Worm (Caenorhabditis elegans) whole organism, young adult: ENCODE data around the gene K03H1.12.

Experiments
- madf-6 ChIP-seq: fragments of 200-800 bp; sonication (Bioruptor generic); IDR thresholded peaks from 2 replicates; pipeline ENCODE4 v1.3.6; 2022; ENCODE audit warnings: missing genetic modification reagents, missing genetic modification characterization, missing compliant biosample characterization
- mes-4 ChIP-seq: sonication (generic microtip); optimal IDR thresholded peaks from 2 replicates; lab custom pipeline; 2016; ENCODE audit warnings: missing genotype, missing genetic modification characterization, missing compliant biosample characterization
- nhr-120 ChIP-seq: fragments of 200-800 bp; sonication (Bioruptor generic); IDR thresholded peaks from 2 replicates; pipeline ENCODE4 v1.3.6; 2022; ENCODE audit warnings: missing genetic modification characterization, missing compliant biosample characterization
- pha-4 ChIP-seq: fragments of 150-350 bp; sonication (generic microtip); optimal IDR thresholded peaks from 2 replicates; lab custom pipeline; 2014; ENCODE audit warnings: missing biosample characterization, missing genetic modification reagents, missing genetic modification characterization
- snpc-4 ChIP-seq, 5 experiments: fragments of 150-350 bp in 1 of 5; sonication (generic microtip) in 4 of 5; optimal IDR thresholded peaks; 2 replicates each; lab custom pipeline; 2014 to 2018; ENCODE audit warnings: missing genetic modification characterization in 5 of 5, missing biosample characterization in 3 of 5, antibody characterized with exemption in 2 of 5, mild to moderate bottlenecking in 2 of 5, missing compliant biosample characterization in 2 of 5, missing genotype in 2 of 5, moderate library complexity in 2 of 5, missing genetic modification reagents in 1 of 5
- unc-130 ChIP-seq: sonication (generic microtip); optimal IDR thresholded peaks from 2 replicates; lab custom pipeline; 2016; ENCODE audit warnings: missing genetic modification reagents, missing genetic modification characterization, missing compliant biosample characterization
- ztf-6 ChIP-seq: fragments of 200-800 bp; sonication (Bioruptor generic); IDR thresholded peaks from 2 replicates; pipeline ENCODE4 v1.3.6; 2022; ENCODE audit warnings: missing genetic modification reagents, missing genetic modification characterization, missing compliant biosample characterization

DNA sequence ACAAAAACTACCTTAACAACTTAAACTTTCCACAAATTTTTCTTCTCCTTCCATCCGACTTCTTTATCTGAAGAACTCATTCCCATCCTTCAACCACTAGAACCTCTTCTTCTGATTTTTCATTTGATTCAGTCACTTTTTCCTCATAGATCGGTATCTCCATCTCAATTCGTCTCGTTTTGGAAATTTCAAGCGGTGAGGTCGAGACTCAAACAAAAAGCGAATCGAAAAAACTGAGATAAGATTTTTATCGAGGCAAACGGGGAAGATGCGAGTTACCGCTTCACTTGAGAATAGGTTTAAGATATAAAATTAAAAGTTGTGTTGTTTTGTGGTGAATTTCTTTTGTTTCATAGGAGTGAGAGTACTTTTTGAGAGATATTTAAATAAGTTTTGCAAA is 49.9 kb downstream of the K03H1.12 start:
- TF ChIP-seq mes-4 (tag; lab: Kevin White, UChicago): no peak
- no peak for TF ChIP-seq unc-130 (GFP tag; lab: Kevin White, UChicago)
- no peak for TF ChIP-seq madf-6
- TF ChIP-seq ztf-6 (GFP tag; lab: Robert Waterston, UW): no peak
- TF ChIP-seq pha-4 (tag; lab: Kevin White, UChicago): no peak
- TF ChIP-seq snpc-4 (GFP tag; optimal IDR thresholded peaks at IDR 0.05; lab: Kevin White, UChicago): no peak
- no peak for TF ChIP-seq snpc-4 (tag; optimal IDR thresholded peaks at IDR 0.05; lab: Kevin White, UChicago)
- TF ChIP-seq nhr-120 (GFP tag; lab: Robert Waterston, UW): no peak
